Worm (Caenorhabditis elegans) whole organism, L2 larva: ENCODE data around the gene C50H11.13.

ENCODE experiments used
- C34F6.9 ChIP-seq: fragments of 150-350 bp; optimal IDR thresholded peaks from 2 replicates; lab custom pipeline; 2014; ENCODE audit warnings: missing biosample characterization, missing genetic modification characterization
- R02D3.7 ChIP-seq: fragments of 150-350 bp; optimal IDR thresholded peaks from 2 replicates; lab custom pipeline; 2014; ENCODE audit warnings: missing biosample characterization, missing genetic modification characterization
- ZK546.5 ChIP-seq: sonication (generic microtip); optimal IDR thresholded peaks from 2 replicates; lab custom pipeline; 2017; ENCODE audit warnings: missing biosample characterization, missing genetic modification characterization
- ama-1 ChIP-seq: fragments of 150-350 bp; optimal IDR thresholded peaks from 2 replicates; lab custom pipeline; 2018; ENCODE audit warnings: inconsistent platforms
- blmp-1 ChIP-seq: sonication (generic microtip); optimal IDR thresholded peaks from 2 replicates; lab custom pipeline; 2017; ENCODE audit warnings: missing genetic modification characterization, mild to moderate bottlenecking, missing compliant biosample characterization, antibody characterized with exemption, moderate library complexity; ENCODE audit not compliant: insufficient read depth
- ceh-16 ChIP-seq: fragments of 150-350 bp; optimal IDR thresholded peaks from 2 replicates; lab custom pipeline; 2014; ENCODE audit warnings: missing biosample characterization, missing genetic modification characterization
- ceh-82 ChIP-seq: fragments of 150-350 bp; optimal IDR thresholded peaks from 2 replicates; lab custom pipeline; 2014; ENCODE audit warnings: missing biosample characterization, missing genetic modification characterization
- crh-2 ChIP-seq: sonication (generic microtip); optimal IDR thresholded peaks from 2 replicates; lab custom pipeline; 2017; ENCODE audit warnings: missing biosample characterization, missing genetic modification characterization
- elt-1 ChIP-seq: fragments of 150-350 bp; optimal IDR thresholded peaks from 2 replicates; lab custom pipeline; 2014; ENCODE audit warnings: missing biosample characterization, missing genetic modification characterization
- fos-1 ChIP-seq: fragments of 150-350 bp; optimal IDR thresholded peaks from 2 replicates; lab custom pipeline; 2014; ENCODE audit warnings: missing biosample characterization, missing genetic modification characterization
- lin-13 ChIP-seq: fragments of 150-350 bp; optimal IDR thresholded peaks from 2 replicates; lab custom pipeline; 2014; ENCODE audit warnings: missing biosample characterization, missing genetic modification reagents, missing genetic modification characterization
- mdl-1 ChIP-seq, 2 experiments: fragments of 150-350 bp in 1 of 2; sonication (generic microtip) in 1 of 2; optimal IDR thresholded peaks; 2 replicates each; lab custom pipeline; 2017; ENCODE audit warnings: missing biosample characterization in 2 of 2, missing genetic modification characterization in 2 of 2
- nhr-12 ChIP-seq: fragments of 150-350 bp; optimal IDR thresholded peaks from 2 replicates; lab custom pipeline; 2014; ENCODE audit warnings: missing biosample characterization, missing genetic modification characterization
- nhr-23 ChIP-seq: fragments of 150-350 bp; optimal IDR thresholded peaks from 2 replicates; lab custom pipeline; 2014; ENCODE audit warnings: missing biosample characterization, missing genetic modification reagents, missing genetic modification characterization
- nhr-237 ChIP-seq: fragments of 150-350 bp; optimal IDR thresholded peaks from 2 replicates; lab custom pipeline; 2014; ENCODE audit warnings: missing biosample characterization, missing genetic modification characterization
- nhr-77 ChIP-seq: fragments of 150-350 bp; optimal IDR thresholded peaks from 2 replicates; lab custom pipeline; 2014; ENCODE audit warnings: missing biosample characterization, missing genetic modification characterization
- sem-4 ChIP-seq: fragments of 150-350 bp; optimal IDR thresholded peaks from 2 replicates; lab custom pipeline; 2014; ENCODE audit warnings: missing biosample characterization, missing genetic modification reagents, missing genetic modification characterization
- sma-9 ChIP-seq, 2 experiments: fragments of 150-350 bp in 1 of 2; sonication (generic microtip) in 1 of 2; optimal IDR thresholded peaks; 2 replicates each; lab custom pipeline; 2014 to 2016; ENCODE audit warnings: missing genetic modification characterization in 2 of 2, mild to moderate bottlenecking in 1 of 2, missing biosample characterization in 1 of 2, missing compliant biosample characterization in 1 of 2, missing genetic modification reagents in 1 of 2, moderate library complexity in 1 of 2
- unc-62 ChIP-seq: fragments of 150-350 bp; optimal IDR thresholded peaks from 2 replicates; lab custom pipeline; 2014; ENCODE audit warnings: missing biosample characterization, missing genetic modification reagents, missing genetic modification characterization
- ztf-1 ChIP-seq: fragments of 200-800 bp; sonication (Bioruptor generic); conservative IDR thresholded peaks from 2 replicates; pipeline ENCODE4 v1.3.6; 2022; ENCODE audit warnings: missing genetic modification characterization, missing compliant biosample characterization

C50H11.13 gene

DNA sequence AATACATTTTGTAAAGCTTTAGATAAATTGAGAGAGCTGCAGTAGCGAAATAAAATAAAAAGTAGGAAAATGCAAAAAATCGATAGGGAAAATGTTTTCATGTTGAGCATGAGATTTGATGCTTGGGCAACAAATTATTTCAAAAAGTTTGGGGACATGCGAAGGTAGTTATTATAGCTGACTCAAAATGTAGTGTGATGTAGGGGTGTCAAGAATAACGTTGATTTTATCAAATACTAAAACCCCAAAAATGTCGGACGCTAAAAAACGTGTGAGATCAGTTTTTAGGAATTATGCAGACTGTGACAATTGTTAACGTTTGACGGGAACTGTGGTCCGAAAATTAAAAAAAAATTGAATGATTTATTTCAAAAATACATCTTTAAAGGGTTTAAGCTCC is 50.1 kb downstream of the C50H11.13 start, which contains the start of gene irld-12:
Gene irld-12, minus strand, starts transcription at position 101 of the 400 bp plus-strand sequence.
- TF ChIP-seq blmp-1 (tag; lab: Kevin White, UChicago) (no peak), fos-1 (tag; lab: Kevin White, UChicago) (no peak), nhr-12 (tag; lab: Kevin White, UChicago) (no peak), ceh-16 (no peak), ama-1 (no peak), nhr-237 (tag; lab: Kevin White, UChicago) (no peak), unc-62 (GFP tag; lab: Kevin White, UChicago) (no peak), ceh-82 (tag; lab: Kevin White, UChicago) (no peak), ztf-1 (no peak), nhr-77 (tag; lab: Kevin White, UChicago) (no peak), sma-9 (GFP tag; optimal IDR thresholded peaks at IDR 0.05; lab: Kevin White, UChicago) (no peak), sma-9 (tag; optimal IDR thresholded peaks at IDR 0.05; lab: Kevin White, UChicago) (no peak), lin-13 (no peak), sem-4 (tag; lab: Kevin White, UChicago) (no peak), elt-1 (tag; lab: Kevin White, UChicago) (no peak), mdl-1 (tag; optimal IDR thresholded peaks at IDR 0.05; lab: Kevin White, UChicago) (no peak), C34F6.9 (tag; lab: Kevin White, UChicago) (no peak), R02D3.7 (tag; lab: Kevin White, UChicago) (no peak), ZK546.5 (no peak), crh-2 (tag; lab: Kevin White, UChicago) (no peak), nhr-23 (no peak)
